Fruit fly (Drosophila melanogaster): Measurements from ENCODE around the gene CG2961.
A peak's percentile ranks its signal among the peaks of the same experiment; 100 is the strongest.

Gene CG2961

dm6 chrX:10219039-10219438 is 13.8 kb downstream of the CG2961 start, which contains the start of gene CG15308:
CG15308 (minus strand) TSS chrX:10219139.
- TF ChIP-seq Gug (GFP tag; IDR thresholded peaks at IDR 0.05): no peak

dm6 chrX:10216634-10217239 is 16.1 kb downstream of the CG2961 start, which contains the start of gene CG2962:
CG2962 (minus strand) TSS chrX:10216642.
- peak; percentile 13 for TF ChIP-seq Blimp-1 (GFP tag; optimal IDR thresholded peaks at IDR 0.05)
- no peak for TF ChIP-seq CG6792 (GFP tag; optimal IDR thresholded peaks at IDR 0.05)

- peak; percentile 34 for TF ChIP-seq Eip78C (GFP tag)
- TF ChIP-seq fd85E (GFP tag; optimal IDR thresholded peaks at IDR 0.05): no peak
- TF ChIP-seq vri (GFP tag; optimal IDR thresholded peaks at IDR 0.05): peak; percentile 52
These were observed 20.1 kb downstream of the CG2961 start, which contains the start of gene ATPsyndelta for dm6 chrX:10212687-10213329. ATPsyndelta (plus strand) TSS chrX:10212970.

dm6 chrX:10212118-10212517 is 20.8 kb downstream of the CG2961 start, which contains the start of gene Ypel:
Ypel (minus strand) TSS chrX:10212374.
- peak; percentile 19; the same call in 1 of the 3 replicates for TF ChIP-seq CG8119 (GFP tag; IDR thresholded peaks at IDR 0.05)
- TF ChIP-seq Met (GFP tag; optimal IDR thresholded peaks at IDR 0.05): no peak
- peak; percentile 29 for TF ChIP-seq vri (GFP tag; optimal IDR thresholded peaks at IDR 0.05)
- peak; percentile 40 for TF ChIP-seq Eip78C (GFP tag)
- no peak for TF ChIP-seq cyc (GFP tag; optimal IDR thresholded peaks at IDR 0.05)

dm6 chrX:10211128-10211914 is 21.6 kb downstream of the CG2961 start:
- TF ChIP-seq CG34406 (GFP tag; optimal IDR thresholded peaks at IDR 0.05) (peak; percentile 80), CG31627 (GFP tag; optimal IDR thresholded peaks at IDR 0.05) (peak; percentile 90), salr (GFP tag; optimal IDR thresholded peaks at IDR 0.05) (peak in 1 of 2 experiments; percentile 86), CG16779 (tag; optimal IDR thresholded peaks at IDR 0.05) (peak; percentile 46), CG11294 (GFP tag; IDR thresholded peaks at IDR 0.05) (0 out of 2 replicates have a peak, but pooled peaks have one; percentile 27), Lpt (GFP tag; optimal IDR thresholded peaks at IDR 0.05) (peak; percentile 76), Sox102F (GFP tag; optimal IDR thresholded peaks at IDR 0.05) (peak; percentile 85), CG6163 (GFP tag; IDR thresholded peaks at IDR 0.05) (peak; percentile 61), Sox14 (GFP tag; optimal IDR thresholded peaks at IDR 0.05) (peak; percentile 89), Eip78C (GFP tag) (peak; percentile 97), fd59A (GFP tag; optimal IDR thresholded peaks at IDR 0.05) (peak; percentile 30), dsx (GFP tag; optimal IDR thresholded peaks at IDR 0.05; ENCODE audit: poor library complexity, severe bottlenecking) (peak; percentile 82), vri (GFP tag; optimal IDR thresholded peaks at IDR 0.05) (peak; percentile 28), CG11762 (GFP tag; optimal IDR thresholded peaks at IDR 0.05; ENCODE audit: insufficient read depth) (peak; percentile 41), CG9139 (GFP tag; optimal IDR thresholded peaks at IDR 0.05) (peak; percentile 30), fkh (GFP tag; optimal IDR thresholded peaks at IDR 0.05) (peak; percentile 68), CG7368 (GFP tag; optimal IDR thresholded peaks at IDR 0.05) (peak; percentile 70), CG3032 (tag; optimal IDR thresholded peaks at IDR 0.05) (peak; percentile 68), achi (GFP tag; optimal IDR thresholded peaks at IDR 0.05) (peak; percentile 82), Hr4 (GFP tag; optimal IDR thresholded peaks at IDR 0.05) (peak; percentile 89), pdm3 (GFP tag; optimal IDR thresholded peaks at IDR 0.05) (peak; percentile 91), svp (GFP tag) (peak; percentile 95), topi (GFP tag; optimal IDR thresholded peaks at IDR 0.05) (peak; percentile 94), CG11902 (GFP tag; optimal IDR thresholded peaks at IDR 0.05) (peak; percentile 68), esn (GFP tag; optimal IDR thresholded peaks at IDR 0.05) (peak; percentile 92), Ets96B (tag; optimal IDR thresholded peaks at IDR 0.05) (peak; percentile 76), lz (GFP tag; optimal IDR thresholded peaks at IDR 0.05) (peak; percentile 91), CG32006 (GFP tag; optimal IDR thresholded peaks at IDR 0.05) (peak; percentile 93), CG3919 (GFP tag; optimal IDR thresholded peaks at IDR 0.05) (peak; percentile 81), CG10669 (GFP tag; optimal IDR thresholded peaks at IDR 0.05) (peak; percentile 70), Blimp-1 (GFP tag; optimal IDR thresholded peaks at IDR 0.05) (peak; percentile 65), CG1621 (tag; optimal IDR thresholded peaks at IDR 0.05) (peak; percentile 29), cyc (GFP tag; optimal IDR thresholded peaks at IDR 0.05) (peak; percentile 83), Hr38 (GFP tag; optimal IDR thresholded peaks at IDR 0.05) (no peak)
